Fruit fly (Drosophila melanogaster): ENCODE data around the gene Hsp60D.
A peak's percentile ranks its signal among the peaks of the same experiment; 100 is the strongest.

The Hsp60D gene

dm6 chr2L:13414525-13415481 lies 34.5 kb downstream of the Hsp60D start, which contains the start of the genes CG16956, CG42784 and CG43850 (continued):
- no peak for TF ChIP-seq sd (tag; optimal IDR thresholded peaks at IDR 0.05)
- peak; percentile 82 for TF ChIP-seq sens (GFP tag)
- TF ChIP-seq MBD-R2 (GFP tag; IDR thresholded peaks at IDR 0.05): no peak
- no peak for TF ChIP-seq Lim3 (GFP tag; IDR thresholded peaks at IDR 0.05)
- TF ChIP-seq gro (GFP tag; optimal IDR thresholded peaks at IDR 0.05): peak; percentile 5
- no peak for TF ChIP-seq CG4424 (GFP tag; optimal IDR thresholded peaks at IDR 0.05)
- no peak for TF ChIP-seq Awh (GFP tag; IDR thresholded peaks at IDR 0.05)
- TF ChIP-seq odd (GFP tag; optimal IDR thresholded peaks at IDR 0.05): peak; percentile 83
- TF ChIP-seq CG12071 (GFP tag; optimal IDR thresholded peaks at IDR 0.05): peak; percentile 89
- TF ChIP-seq sima (GFP tag; optimal IDR thresholded peaks at IDR 0.05): no peak
- TF ChIP-seq scrt (GFP tag; optimal IDR thresholded peaks at IDR 0.05): peak; percentile 78
- TF ChIP-seq grau (tag; optimal IDR thresholded peaks at IDR 0.05): peak; percentile 57
- TF ChIP-seq CG6254 (GFP tag; optimal IDR thresholded peaks at IDR 0.05): no peak
- TF ChIP-seq CG8359 (GFP tag; optimal IDR thresholded peaks at IDR 0.05; ENCODE audit: borderline replicate concordance): no peak
- TF ChIP-seq CG13296 (GFP tag; optimal IDR thresholded peaks at IDR 0.05): peak; percentile 90
- TF ChIP-seq CG10543 (GFP tag; optimal IDR thresholded peaks at IDR 0.05): peak; percentile 83
- TF ChIP-seq CG6765 (GFP tag; optimal IDR thresholded peaks at IDR 0.05): peak; percentile 90
- no peak for TF ChIP-seq ranshi (GFP tag; IDR thresholded peaks at IDR 0.05)
- no peak for TF ChIP-seq CG30403 (GFP tag; optimal IDR thresholded peaks at IDR 0.05)
- no peak for TF ChIP-seq danr (GFP tag; IDR thresholded peaks at IDR 0.05)
- no peak for TF ChIP-seq toy (GFP tag; IDR thresholded peaks at IDR 0.05)
- TF ChIP-seq vnd (GFP tag; IDR thresholded peaks at IDR 0.05; ENCODE audit: partially characterized antibody): no peak
- TF ChIP-seq CG2712 (tag; optimal IDR thresholded peaks at IDR 0.05): no peak
- TF ChIP-seq NC2β (GFP tag; optimal IDR thresholded peaks at IDR 0.05): no peak
- TF ChIP-seq gcm2 (GFP tag; optimal IDR thresholded peaks at IDR 0.05): no peak
- TF ChIP-seq CG13894 (tag; optimal IDR thresholded peaks at IDR 0.05): peak; percentile 74
- TF ChIP-seq CG30431 (GFP tag; optimal IDR thresholded peaks at IDR 0.05): no peak
- no peak for TF ChIP-seq Elba2 (GFP tag; optimal IDR thresholded peaks at IDR 0.05)
- no peak for TF ChIP-seq CG4404 (GFP tag; IDR thresholded peaks at IDR 0.05)
- peak; percentile 56 for TF ChIP-seq CG7839 (tag; optimal IDR thresholded peaks at IDR 0.05)
- no peak for TF ChIP-seq CG7963 (GFP tag; IDR thresholded peaks at IDR 0.05; ENCODE audit: partially characterized antibody)
- no peak for TF ChIP-seq salm (tag; optimal IDR thresholded peaks at IDR 0.05)
- peak; percentile 23 for TF ChIP-seq CG13287 (GFP tag; IDR thresholded peaks at IDR 0.05; ENCODE audit: partially characterized antibody)
- peak; percentile 97 for TF ChIP-seq Ets97D (GFP tag; optimal IDR thresholded peaks at IDR 0.05)
- peak; percentile 20; the same call in 1 of the 2 replicates for TF ChIP-seq sens-2 (GFP tag; IDR thresholded peaks at IDR 0.05)
- TF ChIP-seq schlank (tag; optimal IDR thresholded peaks at IDR 0.05): peak; percentile 89
- TF ChIP-seq gfzf (GFP tag; optimal IDR thresholded peaks at IDR 0.05): no peak
- TF ChIP-seq CG15514 (GFP tag; optimal IDR thresholded peaks at IDR 0.05): peak; percentile 87
- no peak for TF ChIP-seq Stat92E (GFP tag; optimal IDR thresholded peaks at IDR 0.05)
- no peak for TF ChIP-seq Six4 (GFP tag; optimal IDR thresholded peaks at IDR 0.05)
- no peak for TF ChIP-seq Spps (tag; optimal IDR thresholded peaks at IDR 0.05)
- TF ChIP-seq CG15269 (tag; optimal IDR thresholded peaks at IDR 0.05): peak; percentile 66
- peak; percentile 18 for TF ChIP-seq Sox102F (GFP tag; optimal IDR thresholded peaks at IDR 0.05)
- TF ChIP-seq fd102C (GFP tag; optimal IDR thresholded peaks at IDR 0.05): no peak
- TF ChIP-seq CG14050 (GFP tag; IDR thresholded peaks at IDR 0.05): 0 out of 3 replicates have a peak, but pooled peaks have one; percentile 31
- TF ChIP-seq C15 (GFP tag; IDR thresholded peaks at IDR 0.05): no peak
- TF ChIP-seq org-1 (GFP tag; optimal IDR thresholded peaks at IDR 0.05): peak; percentile 68
- TF ChIP-seq CG4360 (GFP tag; IDR thresholded peaks at IDR 0.05): no peak
- no peak for TF ChIP-seq br (optimal IDR thresholded peaks at IDR 0.05)
